Worm (Caenorhabditis elegans) whole organism, L4 larva: Measurements from ENCODE around the gene rpl-23.

Source experiments
- F49E8.2 ChIP-seq: sonication (generic microtip); optimal IDR thresholded peaks from 2 replicates; lab custom pipeline; 2016; ENCODE audit warnings: missing compliant biosample characterization, mild to moderate bottlenecking, missing genetic modification characterization, borderline replicate concordance
- T20F7.1 ChIP-seq: fragments of 200-800 bp; sonication (Bioruptor generic); optimal IDR thresholded peaks from 2 replicates; lab custom pipeline; 2018; ENCODE audit warnings: mild to moderate bottlenecking, missing genetic modification characterization, missing compliant biosample characterization
- Y105C5A.15 ChIP-seq: fragments of 200-800 bp; sonication (Bioruptor generic); IDR thresholded peaks from 2 replicates; pipeline ENCODE4 v1.3.6; 2022; ENCODE audit warnings: missing genetic modification characterization, missing compliant biosample characterization
- Y5F2A.4 ChIP-seq: fragments of 200-800 bp; sonication (Bioruptor generic); optimal IDR thresholded peaks from 2 replicates; lab custom pipeline; 2018; ENCODE audit warnings: mild to moderate bottlenecking, missing genetic modification characterization, missing compliant biosample characterization
- Y75B8A.6 ChIP-seq: fragments of 200-800 bp; sonication (Bioruptor generic); IDR thresholded peaks from 2 replicates; pipeline ENCODE4 v1.3.6; 2022; ENCODE audit warnings: missing genetic modification reagents, missing genetic modification characterization, missing compliant biosample characterization
- ama-1 ChIP-seq: fragments of 150-350 bp; optimal IDR thresholded peaks from 2 replicates; lab custom pipeline; 2014; ENCODE audit warnings: inconsistent platforms, mixed read lengths
- arid-1 ChIP-seq: fragments of 200-800 bp; sonication (Bioruptor generic); conservative IDR thresholded peaks from 2 replicates; pipeline ENCODE4 v1.3.6; 2022; ENCODE audit warnings: missing genetic modification reagents, missing genetic modification characterization, missing compliant biosample characterization
- ceh-20 ChIP-seq: fragments of 200-800 bp; sonication (Bioruptor generic); IDR thresholded peaks from 2 replicates; pipeline ENCODE4 v1.3.6; 2022; ENCODE audit warnings: missing genetic modification reagents, missing genetic modification characterization, missing compliant biosample characterization
- ceh-32 ChIP-seq: sonication (generic microtip); optimal IDR thresholded peaks from 2 replicates; lab custom pipeline; 2016; ENCODE audit warnings: mild to moderate bottlenecking, missing genetic modification characterization, missing compliant biosample characterization; ENCODE audit not compliant: poor library complexity
- ceh-44 ChIP-seq: fragments of 200-800 bp; sonication (Bioruptor generic); IDR thresholded peaks from 2 replicates; pipeline ENCODE4 v1.3.6; 2022; ENCODE audit warnings: missing genetic modification reagents, missing genetic modification characterization, missing compliant biosample characterization
- ceh-62 ChIP-seq: sonication (generic microtip); optimal IDR thresholded peaks from 2 replicates; lab custom pipeline; 2017; ENCODE audit warnings: missing biosample characterization, missing genetic modification characterization
- ceh-82 ChIP-seq: sonication (generic microtip); optimal IDR thresholded peaks from 2 replicates; lab custom pipeline; 2017; ENCODE audit warnings: missing biosample characterization, missing genetic modification characterization
- daf-16 ChIP-seq, 3 experiments: sonication (generic microtip); optimal IDR thresholded peaks; 2 replicates each; lab custom pipeline; 2016 to 2017; ENCODE audit warnings: missing genetic modification characterization in 3 of 3, missing genetic modification reagents in 3 of 3, mild to moderate bottlenecking in 2 of 3, missing compliant biosample characterization in 2 of 3, missing biosample characterization in 1 of 3, moderate library complexity in 1 of 3
- dmd-9 ChIP-seq: fragments of 200-800 bp; sonication (Bioruptor generic); IDR thresholded peaks from 2 replicates; pipeline ENCODE4 v1.3.6; 2022; ENCODE audit warnings: missing genetic modification reagents, missing genetic modification characterization, missing compliant biosample characterization
- dpl-1 ChIP-seq: fragments of 150-350 bp; optimal IDR thresholded peaks from 2 replicates; lab custom pipeline; 2014; ENCODE audit warnings: missing biosample characterization, missing genetic modification reagents, missing genetic modification characterization
- duxl-1 ChIP-seq: sonication (generic microtip); optimal IDR thresholded peaks from 2 replicates; lab custom pipeline; 2016; ENCODE audit warnings: mild to moderate bottlenecking, missing genetic modification characterization, moderate library complexity, missing compliant biosample characterization; ENCODE audit not compliant: poor library complexity
- dve-1 ChIP-seq: sonication (generic microtip); optimal IDR thresholded peaks from 2 replicates; lab custom pipeline; 2017; ENCODE audit warnings: antibody characterized with exemption, mild to moderate bottlenecking, missing genetic modification characterization, missing compliant biosample characterization; ENCODE audit not compliant: insufficient read depth
- fkh-10 ChIP-seq: fragments of 150-350 bp; optimal IDR thresholded peaks from 2 replicates; lab custom pipeline; 2014; ENCODE audit warnings: missing biosample characterization, missing genetic modification reagents, missing genetic modification characterization
- gei-8 ChIP-seq: fragments of 200-800 bp; sonication (Bioruptor generic); optimal IDR thresholded peaks from 2 replicates; lab custom pipeline; 2018; ENCODE audit warnings: mild to moderate bottlenecking, missing genetic modification characterization, missing compliant biosample characterization
- hlh-11 ChIP-seq: fragments of 200-800 bp; sonication (Bioruptor generic); optimal IDR thresholded peaks from 2 replicates; lab custom pipeline; 2018; ENCODE audit warnings: mild to moderate bottlenecking, missing genetic modification characterization, missing compliant biosample characterization
- hlh-30 ChIP-seq: sonication (generic microtip); optimal IDR thresholded peaks from 2 replicates; lab custom pipeline; 2017; ENCODE audit warnings: antibody characterized with exemption, mild to moderate bottlenecking, missing genetic modification characterization, missing compliant biosample characterization; ENCODE audit not compliant: insufficient read depth
- hmg-1.1 ChIP-seq: fragments of 200-800 bp; sonication (Bioruptor generic); IDR thresholded peaks from 2 replicates; pipeline ENCODE4 v1.3.6; 2022; ENCODE audit warnings: missing genetic modification reagents, missing genetic modification characterization, missing compliant biosample characterization
- lin-13 ChIP-seq: fragments of 150-350 bp; optimal IDR thresholded peaks from 2 replicates; lab custom pipeline; 2014; ENCODE audit warnings: missing biosample characterization, missing genetic modification reagents, missing genetic modification characterization
- lin-15B ChIP-seq: fragments of 150-350 bp; sonication (generic microtip); optimal IDR thresholded peaks from 3 replicates; lab custom pipeline; 2014; ENCODE audit warnings: missing biosample characterization, missing genetic modification characterization
- lin-38 ChIP-seq: fragments of 200-800 bp; sonication (Bioruptor generic); IDR thresholded peaks from 2 replicates; pipeline ENCODE4 v1.3.6; 2022; ENCODE audit warnings: missing genetic modification reagents, missing genetic modification characterization, missing compliant biosample characterization
- lin-39 ChIP-seq: fragments of 150-350 bp; optimal IDR thresholded peaks from 2 replicates; lab custom pipeline; 2014; ENCODE audit warnings: missing biosample characterization, missing genetic modification reagents, missing genetic modification characterization
- lir-3 ChIP-seq: sonication (generic microtip); optimal IDR thresholded peaks from 2 replicates; lab custom pipeline; 2016; ENCODE audit warnings: mild to moderate bottlenecking, missing genetic modification characterization, missing compliant biosample characterization
- madf-9 ChIP-seq: fragments of 200-800 bp; sonication (Bioruptor generic); conservative IDR thresholded peaks from 2 replicates; pipeline ENCODE4 v1.3.6; 2022; ENCODE audit warnings: missing genetic modification reagents, missing genetic modification characterization, missing compliant biosample characterization
- mxl-3 ChIP-seq: fragments of 200-800 bp; sonication (Bioruptor generic); optimal IDR thresholded peaks from 2 replicates; lab custom pipeline; 2018; ENCODE audit warnings: mild to moderate bottlenecking, missing genetic modification characterization, missing compliant biosample characterization
- nhr-10 ChIP-seq: fragments of 150-350 bp; optimal IDR thresholded peaks from 2 replicates; lab custom pipeline; 2014; ENCODE audit warnings: missing biosample characterization, missing genetic modification characterization
- nhr-102 ChIP-seq: sonication (generic microtip); optimal IDR thresholded peaks from 2 replicates; lab custom pipeline; 2016; ENCODE audit warnings: mild to moderate bottlenecking, missing genetic modification characterization, moderate library complexity, missing compliant biosample characterization
- nhr-11 ChIP-seq: fragments of 150-350 bp; optimal IDR thresholded peaks from 2 replicates; lab custom pipeline; 2014; ENCODE audit warnings: missing biosample characterization, missing genetic modification characterization
- nhr-25 ChIP-seq: sonication (generic microtip); optimal IDR thresholded peaks from 2 replicates; lab custom pipeline; 2017; ENCODE audit warnings: missing genetic modification characterization, mild to moderate bottlenecking, missing compliant biosample characterization, antibody characterized with exemption, moderate library complexity, borderline replicate concordance; ENCODE audit not compliant: insufficient read depth
- nhr-41 ChIP-seq: fragments of 200-800 bp; sonication (Bioruptor generic); IDR thresholded peaks from 2 replicates; pipeline ENCODE4 v1.3.6; 2022; ENCODE audit warnings: missing genetic modification reagents, missing genetic modification characterization, missing compliant biosample characterization
- nhr-48 ChIP-seq: sonication (generic microtip); optimal IDR thresholded peaks from 2 replicates; lab custom pipeline; 2016; ENCODE audit warnings: mild to moderate bottlenecking, missing genetic modification characterization, missing compliant biosample characterization
- nhr-77 ChIP-seq: fragments of 150-350 bp; optimal IDR thresholded peaks from 2 replicates; lab custom pipeline; 2014; ENCODE audit warnings: missing biosample characterization, missing genetic modification characterization
- pha-4 ChIP-seq, 2 experiments: fragments of 150-350 bp in 1 of 2; fragments of 200-800 bp in 1 of 2; sonication (Bioruptor generic) in 1 of 2; IDR thresholded peaks in 1 of 2; optimal IDR thresholded peaks in 1 of 2; 2 replicates each; pipeline versions ENCODE4 v1.3.6 to Lab custom; 2014 to 2022; ENCODE audit warnings: missing genetic modification characterization in 2 of 2, missing genetic modification reagents in 2 of 2, missing biosample characterization in 1 of 2, missing compliant biosample characterization in 1 of 2
- pqm-1 ChIP-seq: sonication (generic microtip); optimal IDR thresholded peaks from 2 replicates; lab custom pipeline; 2017; ENCODE audit warnings: missing biosample characterization, missing genetic modification characterization
- rbr-2 ChIP-seq: sonication (generic microtip); optimal IDR thresholded peaks from 2 replicates; lab custom pipeline; 2016; ENCODE audit warnings: missing genotype, missing genetic modification characterization, missing compliant biosample characterization
- set-16 ChIP-seq: fragments of 200-800 bp; sonication (Bioruptor generic); IDR thresholded peaks from 2 replicates; pipeline ENCODE4 v1.3.6; 2022; ENCODE audit warnings: missing genetic modification reagents, missing genetic modification characterization, missing compliant biosample characterization
- snpc-1.2 ChIP-seq: fragments of 200-800 bp; sonication (Bioruptor generic); IDR thresholded peaks from 2 replicates; pipeline ENCODE4 v1.3.6; 2022; ENCODE audit warnings: missing genetic modification reagents, missing genetic modification characterization, missing compliant biosample characterization
- tra-1 ChIP-seq: fragments of 200-800 bp; sonication (Bioruptor generic); IDR thresholded peaks from 2 replicates; pipeline ENCODE4 v1.3.6; 2022; ENCODE audit warnings: missing genetic modification reagents, missing genetic modification characterization, missing compliant biosample characterization
- unc-130 ChIP-seq: sonication (generic microtip); optimal IDR thresholded peaks from 2 replicates; lab custom pipeline; 2016; ENCODE audit warnings: missing genetic modification reagents, missing genetic modification characterization, missing compliant biosample characterization
- unc-39 ChIP-seq: sonication (generic microtip); optimal IDR thresholded peaks from 2 replicates; lab custom pipeline; 2017; ENCODE audit warnings: missing biosample characterization, missing genetic modification characterization
- zfp-3 ChIP-seq: fragments of 200-800 bp; sonication (Bioruptor generic); conservative IDR thresholded peaks from 2 replicates; pipeline ENCODE4 v1.3.6; 2022; ENCODE audit warnings: missing genetic modification reagents, missing genetic modification characterization, missing compliant biosample characterization
- zip-2 ChIP-seq: fragments of 150-350 bp; optimal IDR thresholded peaks from 2 replicates; lab custom pipeline; 2014; ENCODE audit warnings: missing biosample characterization, missing genetic modification characterization
- ztf-7 ChIP-seq: fragments of 150-350 bp; optimal IDR thresholded peaks from 2 replicates; lab custom pipeline; 2014; ENCODE audit warnings: missing biosample characterization, missing genetic modification characterization

The rpl-23 gene

ce11 chrIII:5680141-5680540 lies 25.8 kb downstream of the rpl-23 start, which contains the start of gene pst-2 (continued):
- TF ChIP-seq F49E8.2 (peak; percentile 38), dmd-9 (GFP tag; lab: Robert Waterston, UW) (no peak), arid-1 (GFP tag; lab: Robert Waterston, UW) (peak; percentile 31; the same call in 1 of the 2 replicates), Y105C5A.15 (no peak), snpc-1.2 (peak; percentile 21; the same call in 1 of the 2 replicates), duxl-1 (tag; lab: Kevin White, UChicago) (no peak), dpl-1 (no peak), dve-1 (tag; lab: Kevin White, UChicago) (no peak), ztf-7 (tag; lab: Kevin White, UChicago) (no peak), set-16 (no peak), ceh-82 (no peak), pqm-1 (tag; lab: Kevin White, UChicago) (no peak), nhr-102 (tag; lab: Kevin White, UChicago) (no peak), nhr-10 (tag; lab: Kevin White, UChicago) (no peak), lin-38 (peak; percentile 77), ceh-32 (tag; lab: Kevin White, UChicago) (no peak), ama-1 (lab: Kevin White, UChicago) (no peak), nhr-25 (tag; lab: Kevin White, UChicago) (no peak), tra-1 (GFP tag; lab: Robert Waterston, UW) (no peak), lin-39 (tag; lab: Kevin White, UChicago) (no peak), Y5F2A.4 (no peak), nhr-41 (GFP tag; lab: Robert Waterston, UW) (no peak), unc-39 (tag; lab: Kevin White, UChicago) (no peak), daf-16 (GFP tag; optimal IDR thresholded peaks at IDR 0.05; lab: Kevin White, UChicago) (no peak), daf-16 (tag; optimal IDR thresholded peaks at IDR 0.05; lab: Kevin White, UChicago) (no peak), unc-130 (GFP tag; lab: Kevin White, UChicago) (peak; percentile 19), lir-3 (tag; lab: Kevin White, UChicago) (no peak), ceh-44 (GFP tag; lab: Robert Waterston, UW) (no peak), gei-8 (GFP tag; lab: Kevin White, UChicago) (no peak), nhr-11 (tag; lab: Kevin White, UChicago) (no peak)

ce11 chrIII:5678935-5679334 lies 27.0 kb downstream of the rpl-23 start, which contains the start of the genes ska-3 and rps-12:
ska-3 (minus strand) TSS chrIII:5679005.
rps-12 (plus strand) TSS chrIII:5679298.
- TF ChIP-seq T20F7.1 (GFP tag; lab: Kevin White, UChicago) (no peak), nhr-102 (tag; lab: Kevin White, UChicago) (peak; percentile 96), nhr-77 (tag; lab: Kevin White, UChicago) (peak; percentile 99), snpc-1.2 (peak; percentile 68; the same call in 1 of the 2 replicates), hmg-1.1 (GFP tag; lab: Robert Waterston, UW) (peak; percentile 98), Y75B8A.6 (peak; percentile 88), nhr-48 (peak; percentile 84), ama-1 (lab: Kevin White, UChicago) (peak; percentile 91), unc-130 (GFP tag; lab: Kevin White, UChicago) (peak; percentile 89), hlh-11 (tag; lab: Kevin White, UChicago) (peak; percentile 95), pha-4 (GFP tag; IDR thresholded peaks at IDR 0.05; lab: Robert Waterston, UW) (peak; percentile 94), pha-4 (tag; optimal IDR thresholded peaks at IDR 0.05; lab: Kevin White, UChicago) (peak; percentile 99), fkh-10 (GFP tag; lab: Kevin White, UChicago) (peak; percentile 99), madf-9 (GFP tag; lab: Robert Waterston, UW) (peak; percentile 93), zip-2 (tag; lab: Kevin White, UChicago) (peak; percentile 88), set-16 (peak; percentile 23; the same call in 1 of the 2 replicates), F49E8.2 (peak; percentile 52), pqm-1 (tag; lab: Kevin White, UChicago) (peak; percentile 74), lin-15B (tag; lab: Kevin White, UChicago) (peak; percentile 97), unc-39 (tag; lab: Kevin White, UChicago) (no peak), rbr-2 (tag; lab: Kevin White, UChicago) (peak; percentile 98), lin-13 (peak; percentile 97), ceh-20 (GFP tag; lab: Robert Waterston, UW) (peak; percentile 98), ceh-82 (no peak), dve-1 (tag; lab: Kevin White, UChicago) (peak; percentile 100), hlh-30 (tag; lab: Kevin White, UChicago) (peak; percentile 98), ceh-62 (tag; lab: Kevin White, UChicago) (no peak), mxl-3 (peak; percentile 80), zfp-3 (GFP tag; lab: Robert Waterston, UW) (peak; percentile 96)
